Fruit fly (Drosophila melanogaster) Kc167 (cell line): ENCODE data around the gene CG13392.

Experiments
- Myc ChIP-seq: fragments of >200 bp; optimal IDR thresholded peaks from 2 replicates; lab custom pipeline; 2017; ENCODE audit warnings: missing external identifiers
- Sin3A ChIP-seq: fragments of >200 bp; optimal IDR thresholded peaks from 2 replicates; lab custom pipeline; 2018; ENCODE audit warnings: missing external identifiers
- h ChIP-seq: fragments of >200 bp; optimal IDR thresholded peaks from 3 replicates; lab custom pipeline; 2018; ENCODE audit warnings: missing external identifiers
- insv ChIP-seq: fragments of >200 bp; optimal IDR thresholded peaks from 3 replicates; lab custom pipeline; 2018; ENCODE audit warnings: missing external identifiers
- psq ChIP-seq: fragments of >200 bp; optimal IDR thresholded peaks from 2 replicates; lab custom pipeline; 2017; ENCODE audit warnings: missing external identifiers
- ttk ChIP-seq: sonication (Bioruptor generic); optimal IDR thresholded peaks from 2 replicates; lab custom pipeline; 2017; ENCODE audit warnings: missing external identifiers

- TF ChIP-seq psq (lab: Kevin White, UChicago): no peak
- TF ChIP-seq ttk (lab: Kevin White, UChicago): no peak
- no peak for TF ChIP-seq h
- no peak for TF ChIP-seq Sin3A (lab: Kevin White, UChicago)
- no peak for TF ChIP-seq insv (lab: Kevin White, UChicago)
- TF ChIP-seq Myc (lab: Kevin White, UChicago): no peak
Observed at dm6 chr2L:8342395-8342794, 40.2 kb downstream of the CG13392 start, which contains the start of gene CG14273.
